Worm (Caenorhabditis elegans): ENCODE measurements around the gene nhr-105.

Gene nhr-105

ce11 chrIV:7044552-7045139 lies 5.3 kb upstream of the nhr-105 start, which contains the start of gene tin-9.1 (continued):
- TF ChIP-seq tbx-2 (tag; optimal IDR thresholded peaks at IDR 0.05) (peak; percentile 35), daf-12 (tag; optimal IDR thresholded peaks at IDR 0.05) (no peak), skn-1 (tag; optimal IDR thresholded peaks at IDR 0.05) (no peak)

ce11 chrIV:7045362-7045936 lies 4.5 kb upstream of the nhr-105 start:
- TF ChIP-seq pqm-1 (tag; optimal IDR thresholded peaks at IDR 0.05) (peak; percentile 24), elt-2 (tag; optimal IDR thresholded peaks at IDR 0.05) (peak; percentile 59), ceh-28 (tag; optimal IDR thresholded peaks at IDR 0.05) (no peak), ama-1 (optimal IDR thresholded peaks at IDR 0.05) (no peak), skn-1 (tag; optimal IDR thresholded peaks at IDR 0.05) (peak; percentile 34)

- no peak for TF ChIP-seq fkh-10 (GFP tag; optimal IDR thresholded peaks at IDR 0.05)
- TF ChIP-seq pqm-1 (tag; optimal IDR thresholded peaks at IDR 0.05) = peak; percentile 56
- peak; percentile 62 for TF ChIP-seq pha-4 (tag; optimal IDR thresholded peaks at IDR 0.05)
- no peak for TF ChIP-seq daf-12 (tag; optimal IDR thresholded peaks at IDR 0.05)
- TF ChIP-seq nhr-23 (tag; optimal IDR thresholded peaks at IDR 0.05) = peak; percentile 27
- no peak for TF ChIP-seq sea-2 (GFP tag; optimal IDR thresholded peaks at IDR 0.05)
- TF ChIP-seq ama-1 (optimal IDR thresholded peaks at IDR 0.05) = peak; percentile 18
- no peak for TF ChIP-seq ceh-28 (tag; optimal IDR thresholded peaks at IDR 0.05)
- peak; percentile 39 for TF ChIP-seq elt-2 (tag; optimal IDR thresholded peaks at IDR 0.05)
- peak; percentile 4 for TF ChIP-seq nhr-25 (tag; optimal IDR thresholded peaks at IDR 0.05)
- no peak for TF ChIP-seq mml-1 (tag; optimal IDR thresholded peaks at IDR 0.05)
- no peak for TF ChIP-seq skn-1 (tag; optimal IDR thresholded peaks at IDR 0.05)
- peak; percentile 7 for TF ChIP-seq elt-1 (tag; optimal IDR thresholded peaks at IDR 0.05)
- TF ChIP-seq nhr-12 (tag; optimal IDR thresholded peaks at IDR 0.05) = no peak
- peak; percentile 26 for TF ChIP-seq nfya-1 (tag; optimal IDR thresholded peaks at IDR 0.05; ENCODE audit: insufficient read depth)
- TF ChIP-seq egl-27 (tag; optimal IDR thresholded peaks at IDR 0.05) = no peak
- no peak for TF ChIP-seq ztf-4 (tag; optimal IDR thresholded peaks at IDR 0.05)
These were observed 3.2 kb upstream of the nhr-105 start for ce11 chrIV:7046641-7047361.

ce11 chrIV:7047762-7048178 lies 2.2 kb upstream of the nhr-105 start:
- TF ChIP-seq nfya-1 (tag; optimal IDR thresholded peaks at IDR 0.05; ENCODE audit: insufficient read depth) = peak; percentile 58
- no peak for TF ChIP-seq nhr-12 (tag; optimal IDR thresholded peaks at IDR 0.05)
- TF ChIP-seq jun-1 (tag; optimal IDR thresholded peaks at IDR 0.05) = peak; percentile 81
- TF ChIP-seq snpc-4 (tag; optimal IDR thresholded peaks at IDR 0.05) = no peak
- no peak for TF ChIP-seq ama-1 (optimal IDR thresholded peaks at IDR 0.05)
- TF ChIP-seq egl-5 (tag; optimal IDR thresholded peaks at IDR 0.05) = peak; percentile 26
- TF ChIP-seq pha-4 (tag; optimal IDR thresholded peaks at IDR 0.05) = peak; percentile 57
- peak; percentile 92 for TF ChIP-seq pqm-1 (tag; optimal IDR thresholded peaks at IDR 0.05)
- peak; percentile 57 for TF ChIP-seq skn-1 (tag; optimal IDR thresholded peaks at IDR 0.05)
- TF ChIP-seq nhr-76 (tag; optimal IDR thresholded peaks at IDR 0.05) = peak; percentile 8
- no peak for TF ChIP-seq nhr-77 (tag; optimal IDR thresholded peaks at IDR 0.05)
- no peak for TF ChIP-seq ZK546.5 (tag; optimal IDR thresholded peaks at IDR 0.05)
- TF ChIP-seq lin-39 (tag; optimal IDR thresholded peaks at IDR 0.05) = no peak
- no peak for TF ChIP-seq sea-2 (GFP tag; optimal IDR thresholded peaks at IDR 0.05)
- TF ChIP-seq fkh-10 (GFP tag; optimal IDR thresholded peaks at IDR 0.05) = no peak
- no peak for TF ChIP-seq zag-1 (tag; optimal IDR thresholded peaks at IDR 0.05)
- no peak for TF ChIP-seq ztf-11 (tag; optimal IDR thresholded peaks at IDR 0.05)
- TF ChIP-seq aly-2 (tag; optimal IDR thresholded peaks at IDR 0.05) = no peak
- TF ChIP-seq ztf-4 (tag; optimal IDR thresholded peaks at IDR 0.05) = peak; percentile 16
- TF ChIP-seq ceh-82 (tag; optimal IDR thresholded peaks at IDR 0.05) = no peak
- peak; percentile 81 for TF ChIP-seq nhr-43 (tag; optimal IDR thresholded peaks at IDR 0.05; ENCODE audit: poor library complexity, severe bottlenecking)
- TF ChIP-seq nhr-11 (tag; optimal IDR thresholded peaks at IDR 0.05) = no peak
- peak; percentile 51 for TF ChIP-seq ceh-28 (tag; optimal IDR thresholded peaks at IDR 0.05)
- no peak for TF ChIP-seq nhr-28 (tag; optimal IDR thresholded peaks at IDR 0.05)
- TF ChIP-seq egl-27 (tag; optimal IDR thresholded peaks at IDR 0.05) = no peak
- TF ChIP-seq mdl-1 (tag; optimal IDR thresholded peaks at IDR 0.05) = peak; percentile 33
- TF ChIP-seq fkh-2 (tag; optimal IDR thresholded peaks at IDR 0.05) = no peak
- peak; percentile 69 for TF ChIP-seq nhr-23 (tag; optimal IDR thresholded peaks at IDR 0.05)
- TF ChIP-seq nhr-25 (tag; optimal IDR thresholded peaks at IDR 0.05) = peak; percentile 78
- TF ChIP-seq elt-3 (tag; optimal IDR thresholded peaks at IDR 0.05) = peak in 1 of 3 experiments; percentile 75
- no peak for TF ChIP-seq nhr-67 (tag; optimal IDR thresholded peaks at IDR 0.05)
- no peak for TF ChIP-seq ceh-9 (tag; optimal IDR thresholded peaks at IDR 0.05)
- no peak for TF ChIP-seq daf-12 (tag; optimal IDR thresholded peaks at IDR 0.05)
- TF ChIP-seq fos-1 (tag; optimal IDR thresholded peaks at IDR 0.05) = no peak
- peak; percentile 46 for TF ChIP-seq hmg-11 (tag; optimal IDR thresholded peaks at IDR 0.05)
- peak; percentile 67 for TF ChIP-seq elt-1 (tag; optimal IDR thresholded peaks at IDR 0.05)
- TF ChIP-seq lsy-12 (tag; optimal IDR thresholded peaks at IDR 0.05) = peak; percentile 57
- TF ChIP-seq tbx-2 (tag; optimal IDR thresholded peaks at IDR 0.05) = no peak
- TF ChIP-seq nhr-237 (tag; optimal IDR thresholded peaks at IDR 0.05) = no peak
- TF ChIP-seq lin-15B (tag; optimal IDR thresholded peaks at IDR 0.05) = no peak
